Worm (Caenorhabditis elegans) whole organism, young adult: Measurements from ENCODE around the gene F21C10.13.
A peak's percentile ranks its signal among the peaks of the same experiment; 100 is the strongest.

Experiments
- B0019.2 ChIP-seq: fragments of 200-800 bp; sonication (Bioruptor generic); conservative IDR thresholded peaks from 2 replicates; pipeline ENCODE4 v1.3.6; 2022; ENCODE audit warnings: missing genetic modification reagents, missing genetic modification characterization, missing compliant biosample characterization
- B0261.1 ChIP-seq: sonication (generic microtip); optimal IDR thresholded peaks from 2 replicates; lab custom pipeline; 2016; ENCODE audit warnings: mild to moderate bottlenecking, missing genetic modification characterization, moderate library complexity, missing compliant biosample characterization
- C06A6.2 ChIP-seq: fragments of 200-800 bp; sonication (Bioruptor generic); conservative IDR thresholded peaks from 2 replicates; pipeline ENCODE4 v1.3.6; 2022; ENCODE audit warnings: missing genetic modification characterization, missing compliant biosample characterization
- C17E4.6 ChIP-seq: fragments of 200-800 bp; sonication (Bioruptor generic); IDR thresholded peaks from 2 replicates; pipeline ENCODE4 v1.3.6; 2022; ENCODE audit warnings: missing genetic modification reagents, missing genetic modification characterization, missing compliant biosample characterization
- F10E7.11 ChIP-seq: sonication (generic microtip); optimal IDR thresholded peaks from 2 replicates; lab custom pipeline; 2017; ENCODE audit warnings: mild to moderate bottlenecking, missing genetic modification characterization, moderate library complexity, missing compliant biosample characterization
- F22D6.2 ChIP-seq: sonication (generic microtip); optimal IDR thresholded peaks from 2 replicates; lab custom pipeline; 2016; ENCODE audit warnings: mild to moderate bottlenecking, missing genetic modification characterization, missing compliant biosample characterization
- F39B2.1 ChIP-seq: fragments of 200-800 bp; sonication (Bioruptor generic); IDR thresholded peaks from 2 replicates; pipeline ENCODE4 v1.3.6; 2022; ENCODE audit warnings: missing genetic modification reagents, missing genetic modification characterization, missing compliant biosample characterization
- F52B5.7 ChIP-seq: sonication (generic microtip); optimal IDR thresholded peaks from 2 replicates; lab custom pipeline; 2016; ENCODE audit warnings: mild to moderate bottlenecking, missing genetic modification characterization, missing compliant biosample characterization
- F57C9.4 ChIP-seq: sonication (generic microtip); optimal IDR thresholded peaks from 2 replicates; lab custom pipeline; 2017; ENCODE audit warnings: mild to moderate bottlenecking, missing genetic modification characterization, missing compliant biosample characterization
- K11D2.4 ChIP-seq: fragments of 200-800 bp; sonication (Bioruptor generic); IDR thresholded peaks from 2 replicates; pipeline ENCODE4 v1.3.6; 2022; ENCODE audit warnings: missing genetic modification reagents, missing genetic modification characterization, missing compliant biosample characterization
- K12H6.12 ChIP-seq: fragments of 200-800 bp; sonication (Bioruptor generic); optimal IDR thresholded peaks from 2 replicates; lab custom pipeline; 2018; ENCODE audit warnings: mild to moderate bottlenecking, missing genetic modification characterization, missing compliant biosample characterization
- Y53F4B.3 ChIP-seq: fragments of 200-800 bp; sonication (Bioruptor generic); IDR thresholded peaks from 2 replicates; pipeline ENCODE4 v1.3.6; 2022; ENCODE audit warnings: missing genetic modification reagents, missing genetic modification characterization, missing compliant biosample characterization
- Y79H2A.3 ChIP-seq: fragments of 200-800 bp; sonication (Bioruptor generic); conservative IDR thresholded peaks from 2 replicates; pipeline ENCODE4 v1.3.6; 2022; ENCODE audit warnings: missing genetic modification reagents, missing genetic modification characterization, missing compliant biosample characterization
- Y95B8A.8 ChIP-seq: fragments of 200-800 bp; sonication (Bioruptor generic); IDR thresholded peaks from 2 replicates; pipeline ENCODE4 v1.3.6; 2022; ENCODE audit warnings: missing genetic modification reagents, missing genetic modification characterization, missing compliant biosample characterization
- ama-1 ChIP-seq, 3 experiments: fragments of 150-350 bp in 1 of 3; sonication (generic microtip) in 2 of 3; optimal IDR thresholded peaks; 2 replicates each; lab custom pipeline; 2014 to 2018; ENCODE audit warnings: missing biosample characterization in 2 of 3, missing genetic modification characterization in 2 of 3, missing genetic modification reagents in 2 of 3
- aptf-3 ChIP-seq: fragments of 200-800 bp; sonication (Bioruptor generic); IDR thresholded peaks from 2 replicates; pipeline ENCODE4 v1.3.6; 2022; ENCODE audit warnings: missing genetic modification characterization, missing compliant biosample characterization
- ceh-27 ChIP-seq: fragments of 200-800 bp; sonication (Bioruptor generic); optimal IDR thresholded peaks from 2 replicates; lab custom pipeline; 2018; ENCODE audit warnings: mild to moderate bottlenecking, missing genetic modification characterization, moderate library complexity, missing compliant biosample characterization
- ceh-58 ChIP-seq: fragments of 200-800 bp; sonication (Bioruptor generic); IDR thresholded peaks from 2 replicates; pipeline ENCODE4 v1.3.6; 2022; ENCODE audit warnings: missing genetic modification characterization, missing compliant biosample characterization
- egl-18 ChIP-seq: fragments of 200-800 bp; sonication (Bioruptor generic); IDR thresholded peaks from 2 replicates; pipeline ENCODE4 v1.3.6; 2022; ENCODE audit warnings: missing genetic modification reagents, missing genetic modification characterization, missing compliant biosample characterization
- ets-4 ChIP-seq: fragments of 200-800 bp; sonication (Bioruptor generic); optimal IDR thresholded peaks from 2 replicates; lab custom pipeline; 2018; ENCODE audit warnings: mild to moderate bottlenecking, missing genetic modification characterization, missing compliant biosample characterization
- hlh-12 ChIP-seq: sonication (generic microtip); optimal IDR thresholded peaks from 2 replicates; lab custom pipeline; 2016; ENCODE audit warnings: missing genetic modification characterization, missing compliant biosample characterization
- hmg-20 ChIP-seq: fragments of 200-800 bp; sonication (Bioruptor generic); IDR thresholded peaks from 2 replicates; pipeline ENCODE4 v1.3.6; 2022; ENCODE audit warnings: missing genetic modification reagents, missing genetic modification characterization, missing compliant biosample characterization
- lag-1 ChIP-seq: fragments of 200-800 bp; sonication (Bioruptor generic); IDR thresholded peaks from 2 replicates; pipeline ENCODE4 v1.3.6; 2022; ENCODE audit warnings: missing genetic modification reagents, missing genetic modification characterization, missing compliant biosample characterization
- mxl-1 ChIP-seq: sonication (generic microtip); optimal IDR thresholded peaks from 2 replicates; lab custom pipeline; 2016; ENCODE audit warnings: missing genetic modification characterization, missing compliant biosample characterization
- nhr-80 ChIP-seq: sonication (generic microtip); optimal IDR thresholded peaks from 2 replicates; lab custom pipeline; 2016; ENCODE audit warnings: missing genetic modification characterization, missing compliant biosample characterization
- snpc-1.3 ChIP-seq: sonication (generic microtip); optimal IDR thresholded peaks from 2 replicates; lab custom pipeline; 2017; ENCODE audit warnings: missing genetic modification characterization, mild to moderate bottlenecking, missing compliant biosample characterization, antibody characterized with exemption, moderate library complexity, missing genotype, missing genetic modification reagents; ENCODE audit not compliant: insufficient read depth
- snpc-3.4 ChIP-seq: sonication (generic microtip); optimal IDR thresholded peaks from 2 replicates; lab custom pipeline; 2017; ENCODE audit warnings: missing genetic modification characterization, mild to moderate bottlenecking, missing compliant biosample characterization, antibody characterized with exemption, moderate library complexity, missing genotype, missing genetic modification reagents
- sptf-2 ChIP-seq: fragments of 200-800 bp; sonication (Bioruptor generic); optimal IDR thresholded peaks from 2 replicates; lab custom pipeline; 2018; ENCODE audit warnings: mild to moderate bottlenecking, missing genetic modification characterization, missing compliant biosample characterization
- tbx-9 ChIP-seq: sonication (generic microtip); optimal IDR thresholded peaks from 2 replicates; lab custom pipeline; 2016; ENCODE audit warnings: borderline replicate concordance, missing genetic modification characterization, inconsistent platforms, missing compliant biosample characterization
- unc-130 ChIP-seq: sonication (generic microtip); optimal IDR thresholded peaks from 2 replicates; lab custom pipeline; 2016; ENCODE audit warnings: missing genetic modification reagents, missing genetic modification characterization, missing compliant biosample characterization
- unc-62 ChIP-seq: fragments of 150-350 bp; optimal IDR thresholded peaks from 2 replicates; lab custom pipeline; 2014; ENCODE audit warnings: missing biosample characterization, missing genetic modification reagents, missing genetic modification characterization
- ztf-28 ChIP-seq: fragments of 200-800 bp; sonication (Bioruptor generic); IDR thresholded peaks from 2 replicates; pipeline ENCODE4 v1.3.6; 2022; ENCODE audit warnings: missing genetic modification reagents, missing genetic modification characterization, missing compliant biosample characterization
- ztf-6 ChIP-seq: fragments of 200-800 bp; sonication (Bioruptor generic); IDR thresholded peaks from 2 replicates; pipeline ENCODE4 v1.3.6; 2022; ENCODE audit warnings: missing genetic modification reagents, missing genetic modification characterization, missing compliant biosample characterization

F21C10.13 gene

ce11 chrV:9163897-9164296, 41.8 kb downstream of the F21C10.13 start:
- no peak for TF ChIP-seq K12H6.12 (tag; lab: Kevin White, UChicago)
- TF ChIP-seq lag-1 (GFP tag; lab: Robert Waterston, UW) = no peak
- TF ChIP-seq unc-130 (GFP tag; lab: Kevin White, UChicago) = no peak
- TF ChIP-seq mxl-1 (tag; lab: Kevin White, UChicago) = no peak
- TF ChIP-seq C06A6.2 (GFP tag; lab: Robert Waterston, UW) = no peak
- TF ChIP-seq F10E7.11 (tag; lab: Kevin White, UChicago) = no peak

ce11 chrV:9165073-9165699, 43.1 kb downstream of the F21C10.13 start, which contains the start of gene col-10:
Gene col-10, minus strand, starts transcription at chrV:9165307.
- TF ChIP-seq unc-62 (GFP tag; lab: Kevin White, UChicago) = no peak
- TF ChIP-seq snpc-1.3 (tag; lab: Kevin White, UChicago) = no peak
- no peak for TF ChIP-seq ztf-28
- no peak for TF ChIP-seq snpc-3.4 (tag; lab: Kevin White, UChicago)
- no peak for TF ChIP-seq Y95B8A.8 (GFP tag; lab: Robert Waterston, UW)
- TF ChIP-seq ets-4 (GFP tag; lab: Kevin White, UChicago) = no peak
- no peak for TF ChIP-seq F52B5.7
- TF ChIP-seq egl-18 (GFP tag; lab: Robert Waterston, UW) = no peak
- no peak for TF ChIP-seq F10E7.11 (tag; lab: Kevin White, UChicago)
- TF ChIP-seq, all 124 proteins: peak for 0

- TF ChIP-seq Y79H2A.3 (no peak), mxl-1 (tag; lab: Kevin White, UChicago) (no peak), snpc-1.3 (tag; lab: Kevin White, UChicago) (no peak), hlh-12 (tag; lab: Kevin White, UChicago) (no peak), ztf-6 (no peak), F57C9.4 (tag; lab: Kevin White, UChicago) (no peak), C17E4.6 (no peak), F22D6.2 (no peak), aptf-3 (GFP tag; lab: Robert Waterston, UW) (no peak), ama-1 (optimal IDR thresholded peaks at IDR 0.05; lab: Kevin White, UChicago) (no peak), ama-1 (GFP tag; optimal IDR thresholded peaks at IDR 0.05; lab: Kevin White, UChicago) (no peak), B0261.1 (no peak)
These were observed 44.2 kb downstream of the F21C10.13 start for ce11 chrV:9166306-9166705.

ce11 chrV:9168089-9168488, 46.0 kb downstream of the F21C10.13 start, which contains the start of gene B0222.11:
Gene B0222.11, minus strand, starts transcription at chrV:9168189.
- TF ChIP-seq Y53F4B.3 (GFP tag; lab: Robert Waterston, UW) = no peak
- TF ChIP-seq ceh-27 (GFP tag; lab: Kevin White, UChicago) = no peak
- no peak for TF ChIP-seq sptf-2 (GFP tag; lab: Kevin White, UChicago)
- no peak for TF ChIP-seq hmg-20 (GFP tag; lab: Robert Waterston, UW)
- TF ChIP-seq ceh-58 (GFP tag; lab: Robert Waterston, UW) = no peak
- no peak for TF ChIP-seq F39B2.1
- TF ChIP-seq B0019.2 (GFP tag; lab: Robert Waterston, UW) = no peak
- no peak for TF ChIP-seq tbx-9 (tag; lab: Kevin White, UChicago)

- peak; percentile 60 for TF ChIP-seq nhr-80
- TF ChIP-seq K11D2.4 = no peak
- TF ChIP-seq, all 124 proteins: peak for 1
These were observed 50.9 kb downstream of the F21C10.13 start, which contains the start of gene gad-3 for ce11 chrV:9172989-9173388. Gene gad-3, minus strand, starts transcription at chrV:9173005.
